Fruit fly (Drosophila melanogaster): ENCODE measurements around the gene Nrt.

Gene Nrt

DNA sequence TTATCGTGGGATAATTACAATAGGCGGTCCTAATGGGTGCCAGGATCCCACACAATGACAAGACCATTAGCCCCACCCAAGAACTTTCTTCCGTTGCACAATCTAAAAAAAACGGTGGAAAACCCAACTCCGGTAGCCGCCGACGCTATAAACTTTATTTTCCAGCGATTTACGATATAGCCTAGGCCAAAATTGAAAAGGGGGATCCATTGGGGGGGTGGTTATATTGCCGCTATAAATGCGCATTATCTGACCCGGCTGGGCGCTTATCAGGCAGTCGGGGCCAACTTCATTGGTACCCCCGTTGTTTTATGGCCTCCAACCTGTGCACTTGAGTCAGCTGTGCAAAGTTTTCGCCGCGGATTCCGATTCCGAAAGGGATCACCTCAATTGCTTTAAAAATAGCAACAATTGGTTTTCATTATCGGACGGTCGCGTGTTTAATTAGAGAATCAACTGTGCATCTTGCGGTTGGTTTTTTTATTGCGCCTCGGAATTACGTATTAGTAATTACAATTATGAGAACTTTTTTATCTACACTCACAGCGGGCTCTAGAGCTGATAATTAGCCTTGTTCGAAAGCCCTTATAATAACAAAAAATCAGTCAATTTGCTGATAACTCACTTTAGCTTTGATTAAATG lies 38.0 kb downstream of the Nrt start:
- no peak for TF ChIP-seq Ets98B (GFP tag; IDR thresholded peaks at IDR 0.05)
- TF ChIP-seq CG12605 (GFP tag; IDR thresholded peaks at IDR 0.05), result no peak
- TF ChIP-seq CG8159 (tag; optimal IDR thresholded peaks at IDR 0.05), result no peak
- no peak for TF ChIP-seq CG10348 (GFP tag; IDR thresholded peaks at IDR 0.05)
- TF ChIP-seq fd96Ca (GFP tag; IDR thresholded peaks at IDR 0.05), result peak; percentile 57; the same call in 1 of the 3 replicates
- no peak for TF ChIP-seq CG14655 (GFP tag; optimal IDR thresholded peaks at IDR 0.05)
- TF ChIP-seq Snoo (tag; optimal IDR thresholded peaks at IDR 0.05), result no peak
- TF ChIP-seq rn (GFP tag; IDR thresholded peaks at IDR 0.05), result no peak
- no peak for TF ChIP-seq CG8301 (tag; optimal IDR thresholded peaks at IDR 0.05)
- TF ChIP-seq EcR (GFP tag; optimal IDR thresholded peaks at IDR 0.05), result peak; percentile 29
- TF ChIP-seq CG4496 (GFP tag; IDR thresholded peaks at IDR 0.05), result peak; percentile 59; the same call in 2 of the 3 replicates
- no peak for TF ChIP-seq D1 (tag; optimal IDR thresholded peaks at IDR 0.05)

DNA sequence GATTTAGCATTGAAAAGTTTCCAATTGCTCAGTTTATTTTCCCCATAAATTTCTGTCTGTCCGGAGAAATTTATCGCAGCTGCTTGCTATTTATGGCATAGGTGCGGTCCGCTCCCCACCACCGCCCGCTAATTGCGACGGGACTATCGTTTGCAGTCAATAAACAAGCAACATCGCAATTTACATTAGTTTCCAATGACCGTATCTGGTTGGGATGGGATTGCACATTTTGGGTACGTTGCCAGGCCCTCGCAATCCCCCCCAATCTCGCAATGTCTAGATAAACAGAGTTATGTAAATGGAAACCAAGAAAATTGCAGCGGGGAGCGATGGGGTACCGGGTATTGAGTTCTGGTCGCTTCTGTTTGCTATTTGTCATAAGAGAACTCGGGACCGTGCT lies 38.8 kb downstream of the Nrt start, which contains the start of gene nudC:
Gene nudC (plus strand): TSS at position 368 of the 400 bp plus-strand sequence.
- TF ChIP-seq CG9948 (tag; optimal IDR thresholded peaks at IDR 0.05) (no peak), CG13204 (GFP tag; optimal IDR thresholded peaks at IDR 0.05) (no peak), CG34367 (tag; optimal IDR thresholded peaks at IDR 0.05) (no peak), fd96Ca (GFP tag; IDR thresholded peaks at IDR 0.05) (no peak), CG12605 (GFP tag; IDR thresholded peaks at IDR 0.05) (no peak), CG8159 (tag; optimal IDR thresholded peaks at IDR 0.05) (no peak)

DNA sequence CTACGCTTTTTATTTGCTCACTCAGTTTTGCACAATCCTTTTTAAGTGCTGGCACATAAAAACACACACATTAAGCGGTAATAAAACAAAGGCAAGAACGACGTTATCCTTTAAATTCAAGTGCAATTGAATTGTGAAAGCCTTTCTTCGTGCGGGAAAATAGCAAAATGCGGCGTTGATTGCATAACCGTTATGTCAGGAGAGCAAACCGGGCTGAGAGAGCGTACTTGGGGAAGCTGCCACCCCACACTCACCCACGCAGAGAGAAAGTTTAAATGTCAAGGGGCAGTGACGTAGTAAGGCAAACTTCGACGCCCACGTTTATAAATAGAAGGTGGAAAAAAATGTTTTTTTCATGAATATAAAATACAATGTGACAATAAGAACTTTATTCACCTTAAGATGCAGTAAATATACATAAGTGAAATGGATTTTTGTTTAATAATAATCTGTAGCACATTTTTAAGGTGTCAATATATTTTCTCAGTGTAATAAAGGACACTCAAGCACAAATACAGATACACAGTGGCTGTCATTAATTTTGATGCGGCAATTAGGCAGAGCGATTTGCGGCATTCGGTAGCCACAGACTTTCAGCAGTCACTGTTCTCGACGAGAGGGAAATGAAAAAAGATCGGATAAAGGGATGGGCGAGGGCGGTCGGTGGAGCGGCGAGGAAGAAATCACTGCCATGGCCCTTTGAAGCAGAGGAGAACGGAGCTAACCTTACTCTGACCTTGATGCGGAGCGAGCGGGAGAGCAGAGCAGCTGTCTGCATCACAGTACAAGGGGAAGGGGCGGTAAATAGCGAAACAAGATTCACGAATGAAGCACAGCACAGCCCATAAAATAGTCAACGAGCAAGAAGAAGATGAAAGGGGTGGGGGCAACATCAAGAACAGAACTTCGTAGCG lies 40.2 kb downstream of the Nrt start:
- peak; percentile 21 for TF ChIP-seq Pif1B (GFP tag; optimal IDR thresholded peaks at IDR 0.05)
- peak; percentile 96 for TF ChIP-seq EcR (GFP tag; optimal IDR thresholded peaks at IDR 0.05)
- TF ChIP-seq CG8301 (tag; optimal IDR thresholded peaks at IDR 0.05), result peak; percentile 42
- TF ChIP-seq Snoo (tag; optimal IDR thresholded peaks at IDR 0.05), result no peak
- no peak for TF ChIP-seq CG10348 (GFP tag; IDR thresholded peaks at IDR 0.05)
- no peak for TF ChIP-seq Ets98B (GFP tag; IDR thresholded peaks at IDR 0.05)
- TF ChIP-seq CG8159 (tag; optimal IDR thresholded peaks at IDR 0.05), result peak; percentile 31
- TF ChIP-seq CG9948 (tag; optimal IDR thresholded peaks at IDR 0.05), result peak; percentile 76
- no peak for TF ChIP-seq CG32121 (GFP tag; IDR thresholded peaks at IDR 0.05)
- TF ChIP-seq CG17806 (tag; optimal IDR thresholded peaks at IDR 0.05), result peak; percentile 73
- TF ChIP-seq CG4496 (GFP tag; IDR thresholded peaks at IDR 0.05), result 0 out of 3 replicates have a peak, but pooled peaks have one; percentile 14
- peak; percentile 88 for TF ChIP-seq CG13204 (GFP tag; optimal IDR thresholded peaks at IDR 0.05)
- TF ChIP-seq CG15710 (tag; optimal IDR thresholded peaks at IDR 0.05), result peak; percentile 59
- peak; percentile 42; the same call in 1 of the 3 replicates for TF ChIP-seq fd96Ca (GFP tag; IDR thresholded peaks at IDR 0.05)
- peak; percentile 64 for TF ChIP-seq Pif1A (GFP tag; optimal IDR thresholded peaks at IDR 0.05)
- TF ChIP-seq CG12605 (GFP tag; IDR thresholded peaks at IDR 0.05), result peak; percentile 39; the same call in 1 of the 2 replicates
- TF ChIP-seq gl (tag; optimal IDR thresholded peaks at IDR 0.05), result peak; percentile 18
- peak; percentile 37 for TF ChIP-seq CG14655 (GFP tag; optimal IDR thresholded peaks at IDR 0.05)
- TF ChIP-seq D1 (tag; optimal IDR thresholded peaks at IDR 0.05), result no peak
- TF ChIP-seq CG34367 (tag; optimal IDR thresholded peaks at IDR 0.05), result peak; percentile 66
- TF ChIP-seq rn (GFP tag; IDR thresholded peaks at IDR 0.05), result no peak

DNA sequence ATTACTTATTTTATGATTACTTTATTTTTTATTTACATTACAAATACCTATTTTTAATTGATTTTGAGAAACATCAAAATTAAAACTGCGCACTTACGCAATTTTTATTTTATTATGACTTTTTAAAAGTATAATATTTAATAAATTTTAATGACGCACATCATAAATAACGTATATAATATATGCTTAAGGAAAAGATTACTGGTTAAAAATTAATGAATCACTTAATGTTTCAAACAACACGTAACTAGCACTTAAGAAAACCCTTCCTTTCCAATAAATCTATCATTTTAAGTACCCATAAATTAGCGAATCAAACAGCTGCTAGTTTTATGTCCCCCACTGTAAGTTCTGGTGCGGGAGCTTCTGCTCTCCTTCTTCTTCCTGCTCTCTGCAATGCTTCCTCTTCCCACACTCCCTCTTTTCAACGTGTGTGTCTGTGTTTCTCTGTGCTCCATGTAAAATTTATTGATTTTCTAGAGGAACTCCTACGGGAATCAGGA lies 41.0 kb downstream of the Nrt start:
- TF ChIP-seq CG9948 (tag; optimal IDR thresholded peaks at IDR 0.05), result peak; percentile 94
- peak; percentile 93 for TF ChIP-seq CG15710 (tag; optimal IDR thresholded peaks at IDR 0.05)
- TF ChIP-seq CG34367 (tag; optimal IDR thresholded peaks at IDR 0.05), result peak; percentile 84
- TF ChIP-seq CG4496 (GFP tag; IDR thresholded peaks at IDR 0.05), result peak; percentile 74; the same call in 2 of the 3 replicates
- peak; percentile 56 for TF ChIP-seq Pif1A (GFP tag; optimal IDR thresholded peaks at IDR 0.05)
- TF ChIP-seq Snoo (tag; optimal IDR thresholded peaks at IDR 0.05), result peak; percentile 77
- TF ChIP-seq CG8301 (tag; optimal IDR thresholded peaks at IDR 0.05), result peak; percentile 92
- TF ChIP-seq EcR (GFP tag; optimal IDR thresholded peaks at IDR 0.05), result no peak
- TF ChIP-seq Pif1B (GFP tag; optimal IDR thresholded peaks at IDR 0.05), result no peak
- TF ChIP-seq D1 (tag; optimal IDR thresholded peaks at IDR 0.05), result peak; percentile 91
- no peak for TF ChIP-seq gl (tag; optimal IDR thresholded peaks at IDR 0.05)
- TF ChIP-seq CG8159 (tag; optimal IDR thresholded peaks at IDR 0.05), result peak; percentile 77
- TF ChIP-seq CG14655 (GFP tag; optimal IDR thresholded peaks at IDR 0.05), result peak; percentile 95
- TF ChIP-seq Ets98B (GFP tag; IDR thresholded peaks at IDR 0.05), result peak; percentile 34; the same call in 1 of the 2 replicates
- no peak for TF ChIP-seq fd96Ca (GFP tag; IDR thresholded peaks at IDR 0.05)
- peak; percentile 37 for TF ChIP-seq CG13204 (GFP tag; optimal IDR thresholded peaks at IDR 0.05)
- TF ChIP-seq CG12605 (GFP tag; IDR thresholded peaks at IDR 0.05), result peak; percentile 43; the same call in 1 of the 2 replicates
- 0 out of 2 replicates have a peak, but pooled peaks have one; percentile 12 for TF ChIP-seq CG32121 (GFP tag; IDR thresholded peaks at IDR 0.05)
- peak; percentile 83 for TF ChIP-seq CG17806 (tag; optimal IDR thresholded peaks at IDR 0.05)
- no peak for TF ChIP-seq CG10348 (GFP tag; IDR thresholded peaks at IDR 0.05)
- TF ChIP-seq rn (GFP tag; IDR thresholded peaks at IDR 0.05), result no peak; the same call in 1 of the 2 replicates

DNA sequence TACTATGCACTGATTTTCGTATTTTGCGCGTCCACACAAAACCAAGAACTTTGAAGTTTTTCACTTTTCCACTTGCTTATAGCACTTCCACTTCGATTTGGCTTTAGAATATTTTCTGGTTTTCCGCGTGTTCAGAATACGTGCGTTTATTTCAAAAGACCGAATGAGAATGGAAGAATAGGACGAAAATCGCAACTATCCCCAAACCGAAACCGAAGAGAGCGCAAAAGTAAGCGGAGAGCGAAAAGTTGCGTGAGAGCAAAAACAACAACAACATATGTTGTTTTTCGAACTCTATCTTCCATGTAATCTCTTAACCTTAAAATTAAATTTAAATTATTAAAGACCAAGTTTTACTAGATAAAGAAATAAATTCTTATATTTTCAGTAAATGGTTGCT lies 41.7 kb downstream of the Nrt start, which contains the start of gene CG9674:
Gene CG9674 (minus strand): TSS at position 174 of the 400 bp plus-strand sequence.
- TF ChIP-seq CG15710 (tag; optimal IDR thresholded peaks at IDR 0.05), result no peak
- peak; percentile 9 for TF ChIP-seq EcR (GFP tag; optimal IDR thresholded peaks at IDR 0.05)
